Worm (Caenorhabditis elegans) whole organism, midembryonic: ENCODE results near the gene F56D6.13.

Experiments used
- T22C8.4 ChIP-seq: fragments of 200-800 bp; sonication (Bioruptor generic); IDR thresholded peaks from 2 replicates; pipeline ENCODE4 v1.3.6; 2022; ENCODE audit warnings: missing genetic modification characterization, missing compliant biosample characterization
- cog-1 ChIP-seq: sonication (generic microtip); optimal IDR thresholded peaks from 2 replicates; lab custom pipeline; 2016; ENCODE audit warnings: missing genetic modification characterization, missing compliant biosample characterization
- flt-1 ChIP-seq: fragments of 200-800 bp; sonication (Bioruptor generic); IDR thresholded peaks from 2 replicates; pipeline ENCODE4 v1.3.6; 2022; ENCODE audit warnings: missing genetic modification characterization, missing compliant biosample characterization
- klf-2 ChIP-seq: fragments of 200-800 bp; sonication (Bioruptor generic); conservative IDR thresholded peaks from 2 replicates; pipeline ENCODE4 v1.3.6; 2022; ENCODE audit warnings: missing genetic modification reagents, missing genetic modification characterization, missing compliant biosample characterization
- med-1 ChIP-seq: sonication (generic microtip); optimal IDR thresholded peaks from 2 replicates; lab custom pipeline; 2017; ENCODE audit warnings: missing genetic modification characterization, mild to moderate bottlenecking, missing compliant biosample characterization, antibody characterized with exemption, missing genetic modification reagents; ENCODE audit not compliant: insufficient read depth
- ref-1 ChIP-seq: fragments of 200-800 bp; sonication (Bioruptor generic); conservative IDR thresholded peaks from 2 replicates; pipeline ENCODE4 v1.3.6; 2022; ENCODE audit warnings: missing genetic modification reagents, missing genetic modification characterization, missing compliant biosample characterization
- tab-1 ChIP-seq: fragments of 200-800 bp; sonication (Bioruptor generic); IDR thresholded peaks from 2 replicates; pipeline ENCODE4 v1.3.6; 2022; ENCODE audit warnings: missing genetic modification characterization, missing compliant biosample characterization
- ztf-23 ChIP-seq: fragments of 200-800 bp; sonication (Bioruptor generic); IDR thresholded peaks from 2 replicates; pipeline ENCODE4 v1.3.6; 2022; ENCODE audit warnings: missing genetic modification reagents, missing genetic modification characterization, missing compliant biosample characterization
- ztf-29 ChIP-seq: fragments of 200-800 bp; sonication (Bioruptor generic); IDR thresholded peaks from 2 replicates; pipeline ENCODE4 v1.3.6; 2022; ENCODE audit warnings: missing genetic modification reagents, missing genetic modification characterization, missing compliant biosample characterization

F56D6.13 gene

ce11 chrIV:3941658-3942328 lies 32.6 kb downstream of the F56D6.13 start, which contains the start of gene clec-174:
Gene clec-174 (minus strand): TSS chrIV:3941708.
- TF ChIP-seq ztf-29 (GFP tag; lab: Robert Waterston, UW) (no peak), ztf-23 (GFP tag; lab: Robert Waterston, UW) (no peak), T22C8.4 (GFP tag; lab: Robert Waterston, UW) (no peak), klf-2 (no peak), ref-1 (no peak), flt-1 (GFP tag; lab: Robert Waterston, UW) (no peak), cog-1 (tag; lab: Kevin White, UChicago) (no peak), med-1 (GFP tag; lab: Kevin White, UChicago) (no peak), tab-1 (no peak)

DNA sequence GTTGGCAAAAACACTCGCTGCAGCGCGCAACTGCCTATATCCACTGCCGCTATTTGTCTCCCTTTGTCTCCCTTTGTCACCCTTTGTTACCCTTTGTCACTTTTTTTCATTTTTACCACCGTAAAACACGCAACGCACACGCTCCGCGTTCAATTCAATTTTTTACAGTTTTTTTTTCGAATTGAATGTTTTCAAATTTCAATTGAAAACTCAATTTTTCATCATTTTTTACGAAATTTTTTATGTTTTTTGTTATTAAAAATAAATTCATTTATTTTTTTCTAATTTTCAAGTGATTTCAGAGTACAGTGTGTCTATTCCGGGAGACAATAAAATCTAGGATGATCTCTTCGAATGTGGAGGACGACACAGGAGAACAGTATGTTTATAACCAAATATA lies 33.8 kb downstream of the F56D6.13 start, which contains the start of gene Y46C8AL.11:
Gene Y46C8AL.11, plus strand, starts transcription at position 301 of the 400 bp plus-strand sequence.
- no peak for TF ChIP-seq cog-1 (tag; lab: Kevin White, UChicago)
- TF ChIP-seq T22C8.4 (GFP tag; lab: Robert Waterston, UW), result no peak
- TF ChIP-seq tab-1, result no peak

- TF ChIP-seq T22C8.4 (GFP tag; lab: Robert Waterston, UW), result no peak
- no peak for TF ChIP-seq flt-1 (GFP tag; lab: Robert Waterston, UW)
- TF ChIP-seq ztf-29 (GFP tag; lab: Robert Waterston, UW), result no peak
- no peak for TF ChIP-seq klf-2
- no peak for TF ChIP-seq ztf-23 (GFP tag; lab: Robert Waterston, UW)
- TF ChIP-seq med-1 (GFP tag; lab: Kevin White, UChicago), result no peak
These were observed 35.2 kb downstream of the F56D6.13 start, which contains the start of gene clec-72 for ce11 chrIV:3944459-3944858. Gene clec-72 (plus strand): TSS chrIV:3944816.

- no peak for TF ChIP-seq tab-1
- no peak for TF ChIP-seq flt-1 (GFP tag; lab: Robert Waterston, UW)
- TF ChIP-seq med-1 (GFP tag; lab: Kevin White, UChicago), result no peak
- no peak for TF ChIP-seq klf-2
- TF ChIP-seq T22C8.4 (GFP tag; lab: Robert Waterston, UW), result no peak
- TF ChIP-seq ztf-29 (GFP tag; lab: Robert Waterston, UW), result no peak
- TF ChIP-seq cog-1 (tag; lab: Kevin White, UChicago), result no peak
- TF ChIP-seq ref-1, result no peak
These were observed 46.9 kb downstream of the F56D6.13 start, which contains the start of gene clec-73 for ce11 chrIV:3956095-3956494. Gene clec-73 (minus strand): TSS chrIV:3956195.

ce11 chrIV:3956705-3957104 lies 47.5 kb downstream of the F56D6.13 start, which contains the start of gene clec-74:
Gene clec-74 (plus strand): TSS chrIV:3957005.
- TF ChIP-seq klf-2, result no peak
- TF ChIP-seq cog-1 (tag; lab: Kevin White, UChicago), result no peak
- no peak for TF ChIP-seq flt-1 (GFP tag; lab: Robert Waterston, UW)
- TF ChIP-seq med-1 (GFP tag; lab: Kevin White, UChicago), result no peak
- TF ChIP-seq ztf-23 (GFP tag; lab: Robert Waterston, UW), result no peak
- TF ChIP-seq ref-1, result no peak
- no peak for TF ChIP-seq tab-1
- no peak for TF ChIP-seq ztf-29 (GFP tag; lab: Robert Waterston, UW)
- no peak for TF ChIP-seq T22C8.4 (GFP tag; lab: Robert Waterston, UW)
